Worm (Caenorhabditis elegans): ENCODE measurements around the gene srw-13.

- no peak for TF ChIP-seq tab-1 (GFP tag; IDR thresholded peaks at IDR 0.05)
- no peak for TF ChIP-seq ref-1 (GFP tag; conservative IDR thresholded peaks at IDR 0.05)
- no peak for TF ChIP-seq med-1 (GFP tag; optimal IDR thresholded peaks at IDR 0.05; ENCODE audit: insufficient read depth)
- TF ChIP-seq ztf-29 (GFP tag; IDR thresholded peaks at IDR 0.05) = no peak
- TF ChIP-seq cog-1 (tag; optimal IDR thresholded peaks at IDR 0.05) = no peak
- TF ChIP-seq klf-2 (GFP tag; conservative IDR thresholded peaks at IDR 0.05) = no peak
- TF ChIP-seq flt-1 (GFP tag; IDR thresholded peaks at IDR 0.05) = no peak
- no peak for TF ChIP-seq T22C8.4 (GFP tag; IDR thresholded peaks at IDR 0.05)
- no peak for TF ChIP-seq ztf-23 (GFP tag; IDR thresholded peaks at IDR 0.05)
Observed at ce11 chrV:15197955-15198354, 34.3 kb upstream of the srw-13 start, which contains the start of gene srw-1.
